Worm (Caenorhabditis elegans) whole organism, L2 larva: ENCODE data around the gene tkr-3.

Experiments used
- C34F6.9 ChIP-seq: fragments of 150-350 bp; optimal IDR thresholded peaks from 2 replicates; lab custom pipeline; 2014; ENCODE audit warnings: missing biosample characterization, missing genetic modification characterization
- F13H6.1 ChIP-seq: sonication (generic microtip); optimal IDR thresholded peaks from 2 replicates; lab custom pipeline; 2016; ENCODE audit warnings: missing genetic modification characterization, missing compliant biosample characterization
- R02D3.7 ChIP-seq: fragments of 150-350 bp; optimal IDR thresholded peaks from 2 replicates; lab custom pipeline; 2014; ENCODE audit warnings: missing biosample characterization, missing genetic modification characterization
- Y55F3AM.14 ChIP-seq: fragments of 200-800 bp; sonication (Bioruptor generic); optimal IDR thresholded peaks from 2 replicates; lab custom pipeline; 2018; ENCODE audit warnings: mild to moderate bottlenecking, missing genetic modification characterization, missing compliant biosample characterization
- ZK546.5 ChIP-seq: sonication (generic microtip); optimal IDR thresholded peaks from 2 replicates; lab custom pipeline; 2017; ENCODE audit warnings: missing biosample characterization, missing genetic modification characterization
- alr-1 ChIP-seq: fragments of 150-350 bp; optimal IDR thresholded peaks from 2 replicates; lab custom pipeline; 2014; ENCODE audit warnings: missing biosample characterization, missing genetic modification characterization
- aly-2 ChIP-seq: fragments of 150-350 bp; optimal IDR thresholded peaks from 2 replicates; lab custom pipeline; 2014; ENCODE audit warnings: missing biosample characterization, missing genetic modification characterization
- ama-1 ChIP-seq: fragments of 150-350 bp; optimal IDR thresholded peaks from 2 replicates; lab custom pipeline; 2018; ENCODE audit warnings: inconsistent platforms
- blmp-1 ChIP-seq: sonication (generic microtip); optimal IDR thresholded peaks from 2 replicates; lab custom pipeline; 2017; ENCODE audit warnings: missing genetic modification characterization, mild to moderate bottlenecking, missing compliant biosample characterization, antibody characterized with exemption, moderate library complexity; ENCODE audit not compliant: insufficient read depth
- ceh-82 ChIP-seq: fragments of 150-350 bp; optimal IDR thresholded peaks from 2 replicates; lab custom pipeline; 2014; ENCODE audit warnings: missing biosample characterization, missing genetic modification characterization
- crh-2 ChIP-seq: sonication (generic microtip); optimal IDR thresholded peaks from 2 replicates; lab custom pipeline; 2017; ENCODE audit warnings: missing biosample characterization, missing genetic modification characterization
- dmd-4 ChIP-seq: sonication (generic microtip); optimal IDR thresholded peaks from 2 replicates; lab custom pipeline; 2017; ENCODE audit warnings: missing biosample characterization, missing genetic modification characterization
- egl-27 ChIP-seq: sonication (generic microtip); optimal IDR thresholded peaks from 3 replicates; lab custom pipeline; 2017; ENCODE audit warnings: missing biosample characterization, missing genetic modification reagents, missing genetic modification characterization
- fos-1 ChIP-seq: fragments of 150-350 bp; optimal IDR thresholded peaks from 2 replicates; lab custom pipeline; 2014; ENCODE audit warnings: missing biosample characterization, missing genetic modification characterization
- mbf-1 ChIP-seq: sonication (generic microtip); optimal IDR thresholded peaks from 2 replicates; lab custom pipeline; 2017; ENCODE audit warnings: missing biosample characterization, missing genetic modification characterization
- nhr-10 ChIP-seq: sonication (generic microtip); optimal IDR thresholded peaks from 2 replicates; lab custom pipeline; 2017; ENCODE audit warnings: missing biosample characterization, missing genetic modification characterization
- nhr-11 ChIP-seq: fragments of 150-350 bp; optimal IDR thresholded peaks from 2 replicates; lab custom pipeline; 2014; ENCODE audit warnings: missing biosample characterization, missing genetic modification characterization
- nhr-12 ChIP-seq: fragments of 150-350 bp; optimal IDR thresholded peaks from 2 replicates; lab custom pipeline; 2014; ENCODE audit warnings: missing biosample characterization, missing genetic modification characterization
- nhr-21 ChIP-seq: fragments of 150-350 bp; optimal IDR thresholded peaks from 2 replicates; lab custom pipeline; 2014; ENCODE audit warnings: missing biosample characterization, missing genetic modification characterization
- nhr-23 ChIP-seq: fragments of 150-350 bp; optimal IDR thresholded peaks from 2 replicates; lab custom pipeline; 2014; ENCODE audit warnings: missing biosample characterization, missing genetic modification reagents, missing genetic modification characterization
- nhr-237 ChIP-seq: fragments of 150-350 bp; optimal IDR thresholded peaks from 2 replicates; lab custom pipeline; 2014; ENCODE audit warnings: missing biosample characterization, missing genetic modification characterization
- nhr-25 ChIP-seq: fragments of 150-350 bp; sonication (generic microtip); optimal IDR thresholded peaks from 3 replicates; lab custom pipeline; 2014; ENCODE audit warnings: missing biosample characterization, missing genetic modification characterization
- nhr-6 ChIP-seq: fragments of 150-350 bp; optimal IDR thresholded peaks from 2 replicates; lab custom pipeline; 2014; ENCODE audit warnings: missing biosample characterization, missing genetic modification characterization
- peb-1 ChIP-seq: fragments of 150-350 bp; optimal IDR thresholded peaks from 2 replicates; lab custom pipeline; 2014; ENCODE audit warnings: missing biosample characterization, missing genetic modification characterization
- sem-4 ChIP-seq: fragments of 150-350 bp; optimal IDR thresholded peaks from 2 replicates; lab custom pipeline; 2014; ENCODE audit warnings: missing biosample characterization, missing genetic modification reagents, missing genetic modification characterization
- sma-3 ChIP-seq: sonication (generic microtip); optimal IDR thresholded peaks from 2 replicates; lab custom pipeline; 2016; ENCODE audit warnings: missing genetic modification reagents, missing genetic modification characterization, missing compliant biosample characterization
- sma-9 ChIP-seq, 2 experiments: fragments of 150-350 bp in 1 of 2; sonication (generic microtip) in 1 of 2; optimal IDR thresholded peaks; 2 replicates each; lab custom pipeline; 2014 to 2016; ENCODE audit warnings: missing genetic modification characterization in 2 of 2, mild to moderate bottlenecking in 1 of 2, missing biosample characterization in 1 of 2, missing compliant biosample characterization in 1 of 2, missing genetic modification reagents in 1 of 2, moderate library complexity in 1 of 2
- snpc-4 ChIP-seq: fragments of 150-350 bp; optimal IDR thresholded peaks from 2 replicates; lab custom pipeline; 2014; ENCODE audit warnings: missing biosample characterization, missing genetic modification characterization
- unc-39 ChIP-seq: fragments of 150-350 bp; optimal IDR thresholded peaks from 2 replicates; lab custom pipeline; 2014; ENCODE audit warnings: missing biosample characterization, missing genetic modification characterization
- unc-55 ChIP-seq: fragments of 150-350 bp; sonication (generic microtip); optimal IDR thresholded peaks from 3 replicates; lab custom pipeline; 2014; ENCODE audit warnings: missing biosample characterization, missing genetic modification reagents, missing genetic modification characterization
- unc-62 ChIP-seq: fragments of 150-350 bp; optimal IDR thresholded peaks from 2 replicates; lab custom pipeline; 2014; ENCODE audit warnings: missing biosample characterization, missing genetic modification reagents, missing genetic modification characterization
- zag-1 ChIP-seq: fragments of 150-350 bp; optimal IDR thresholded peaks from 2 replicates; lab custom pipeline; 2014; ENCODE audit warnings: missing biosample characterization, missing genetic modification characterization
- ztf-11 ChIP-seq: sonication (generic microtip); optimal IDR thresholded peaks from 2 replicates; lab custom pipeline; 2017; ENCODE audit warnings: missing biosample characterization, missing genetic modification characterization
- ztf-4 ChIP-seq: fragments of 150-350 bp; optimal IDR thresholded peaks from 2 replicates; lab custom pipeline; 2014; ENCODE audit warnings: missing biosample characterization, missing genetic modification characterization

tkr-3 gene

ce11 chrIV:5088814-5089322, 33.0 kb downstream of the tkr-3 start, which contains the start of gene ivd-1 (continued):
- TF ChIP-seq alr-1 (no peak), unc-39 (tag; lab: Kevin White, UChicago) (no peak), egl-27 (no peak), nhr-6 (no peak)
- TF ChIP-seq, all 48 proteins: peak for 8

- TF ChIP-seq sma-9 (GFP tag; optimal IDR thresholded peaks at IDR 0.05; lab: Kevin White, UChicago) (peak; percentile 18), sma-9 (tag; optimal IDR thresholded peaks at IDR 0.05; lab: Kevin White, UChicago) (no peak), nhr-21 (tag; lab: Kevin White, UChicago) (no peak)
- TF ChIP-seq, all 48 proteins: peak for 1
Observed at ce11 chrIV:5086961-5087326, 35.0 kb downstream of the tkr-3 start.

ce11 chrIV:5086243-5086960, 35.5 kb downstream of the tkr-3 start:
- peak; percentile 16 for TF ChIP-seq Y55F3AM.14 (GFP tag; lab: Kevin White, UChicago)
- peak; percentile 9 for TF ChIP-seq F13H6.1 (tag; lab: Kevin White, UChicago)
- no peak for TF ChIP-seq ZK546.5
- TF ChIP-seq ceh-82, result no peak
- TF ChIP-seq C34F6.9, result no peak
- no peak for TF ChIP-seq unc-62 (GFP tag; lab: Kevin White, UChicago)
- TF ChIP-seq nhr-11 (tag; lab: Kevin White, UChicago), result no peak

- no peak for TF ChIP-seq R02D3.7 (tag; lab: Kevin White, UChicago)
- TF ChIP-seq peb-1, result no peak
- peak; percentile 9 for TF ChIP-seq Y55F3AM.14 (GFP tag; lab: Kevin White, UChicago)
- no peak for TF ChIP-seq zag-1 (tag; lab: Kevin White, UChicago)
Observed at ce11 chrIV:5085782-5086181, 36.1 kb downstream of the tkr-3 start.

ce11 chrIV:5083832-5084231, 38.1 kb downstream of the tkr-3 start:
- no peak for TF ChIP-seq nhr-10 (tag; lab: Kevin White, UChicago)
- TF ChIP-seq snpc-4, result no peak
- TF ChIP-seq nhr-6, result no peak
- TF ChIP-seq ztf-11 (tag; lab: Kevin White, UChicago), result no peak
- no peak for TF ChIP-seq ama-1 (lab: Kevin White, UChicago)
- no peak for TF ChIP-seq nhr-25 (tag; lab: Kevin White, UChicago)
- TF ChIP-seq mbf-1 (tag; lab: Kevin White, UChicago), result no peak
- TF ChIP-seq ceh-82, result no peak
- no peak for TF ChIP-seq unc-62 (GFP tag; lab: Kevin White, UChicago)
- TF ChIP-seq nhr-23, result no peak
- no peak for TF ChIP-seq unc-55
- TF ChIP-seq nhr-12 (tag; lab: Kevin White, UChicago), result no peak
- no peak for TF ChIP-seq egl-27
- TF ChIP-seq dmd-4 (tag; lab: Kevin White, UChicago), result no peak
- TF ChIP-seq ztf-4, result no peak
- no peak for TF ChIP-seq sma-3 (GFP tag; lab: Kevin White, UChicago)
- TF ChIP-seq crh-2, result no peak
- no peak for TF ChIP-seq C34F6.9

- TF ChIP-seq nhr-237 (tag; lab: Kevin White, UChicago) (no peak), ztf-4 (no peak), zag-1 (tag; lab: Kevin White, UChicago) (no peak), aly-2 (no peak), fos-1 (tag; lab: Kevin White, UChicago) (peak; percentile 54), F13H6.1 (tag; lab: Kevin White, UChicago) (peak; percentile 6), sma-9 (GFP tag; optimal IDR thresholded peaks at IDR 0.05; lab: Kevin White, UChicago) (peak; percentile 57), sma-9 (tag; optimal IDR thresholded peaks at IDR 0.05; lab: Kevin White, UChicago) (no peak), sem-4 (tag; lab: Kevin White, UChicago) (no peak), blmp-1 (tag; lab: Kevin White, UChicago) (peak; percentile 45), alr-1 (no peak), peb-1 (no peak), unc-62 (GFP tag; lab: Kevin White, UChicago) (no peak), nhr-10 (tag; lab: Kevin White, UChicago) (no peak)
Observed at ce11 chrIV:5082900-5083530, 38.9 kb downstream of the tkr-3 start, which contains the start of gene pygo-1. Gene pygo-1, plus strand, starts transcription at chrIV:5083303.
